Fruit fly (Drosophila melanogaster): ENCODE data around the gene S.

DNA sequence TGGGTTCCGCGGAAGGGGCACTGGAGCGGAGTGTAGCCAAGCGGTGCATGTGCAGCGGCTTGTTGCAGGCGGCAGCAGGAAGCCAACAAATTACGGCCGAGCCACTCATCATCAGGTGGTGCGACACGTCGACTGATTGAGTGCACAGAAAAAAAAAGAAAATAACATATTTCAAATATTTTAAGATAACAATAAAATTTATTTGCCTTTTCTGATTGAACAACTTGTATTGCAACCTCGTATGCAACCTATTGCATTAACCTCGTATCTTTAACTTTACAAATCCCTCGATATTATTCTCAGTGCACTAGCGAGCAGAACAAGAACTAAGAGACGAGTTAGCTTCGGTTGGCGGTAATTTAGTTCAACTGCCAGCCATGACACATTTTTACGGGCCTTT is 7.3 kb downstream of the S start:
- no peak for TF ChIP-seq CTCF (optimal IDR thresholded peaks at IDR 0.05)
- no peak for TF ChIP-seq CG8478 (optimal IDR thresholded peaks at IDR 0.05)
